Fruit fly (Drosophila melanogaster) whole organism, embryonic: ENCODE data around the gene Galphai.

Experiments
- ATbp ChIP-seq: fragments of 200-800 bp; sonication (Bioruptor generic); optimal IDR thresholded peaks from 2 replicates; lab custom pipeline; 2017; ENCODE audit warnings: missing biosample characterization, mild to moderate bottlenecking, missing genetic modification characterization, missing genetic modification reagents
- B-H1 ChIP-seq: fragments of 200-800 bp; sonication (Bioruptor generic); IDR thresholded peaks from 3 replicates; pipeline ENCODE4 v1.3.6; 2022; ENCODE audit warnings: missing biosample characterization, missing genetic modification characterization
- BtbVII ChIP-seq: fragments of 200-800 bp; sonication (Bioruptor generic); optimal IDR thresholded peaks from 3 replicates; lab custom pipeline; 2017; ENCODE audit warnings: missing biosample characterization, mild to moderate bottlenecking, missing genetic modification characterization
- CG10543 ChIP-seq: fragments of 200-800 bp; sonication (Bioruptor generic); optimal IDR thresholded peaks from 3 replicates; lab custom pipeline; 2017; ENCODE audit warnings: missing biosample characterization, mild to moderate bottlenecking, missing genetic modification characterization, moderate library complexity
- CG12391 ChIP-seq: fragments of 200-800 bp; sonication (Bioruptor generic); optimal IDR thresholded peaks from 3 replicates; lab custom pipeline; 2018; ENCODE audit warnings: missing biosample characterization, mild to moderate bottlenecking, missing genetic modification characterization, moderate library complexity
- CG12744 ChIP-seq: fragments of 200-800 bp; sonication (Bioruptor generic); optimal IDR thresholded peaks from 2 replicates; lab custom pipeline; 2016; ENCODE audit warnings: missing biosample characterization, missing genetic modification characterization
- CG13296 ChIP-seq: fragments of 200-800 bp; sonication (Bioruptor generic); optimal IDR thresholded peaks from 3 replicates; lab custom pipeline; 2018; ENCODE audit warnings: missing biosample characterization, mild to moderate bottlenecking, missing genetic modification characterization
- CG15514 ChIP-seq: fragments of 200-800 bp; sonication (Bioruptor generic); optimal IDR thresholded peaks from 3 replicates; lab custom pipeline; 2017; ENCODE audit warnings: missing biosample characterization, missing genetic modification characterization, mild to moderate bottlenecking, moderate library complexity, missing genetic modification reagents
- CG17186 ChIP-seq: fragments of 200-800 bp; sonication (Bioruptor generic); optimal IDR thresholded peaks from 3 replicates; lab custom pipeline; 2017; ENCODE audit warnings: missing biosample characterization, missing genetic modification reagents, missing genetic modification characterization
- CG1792 ChIP-seq: fragments of 200-800 bp; sonication (Bioruptor generic); optimal IDR thresholded peaks from 2 replicates; lab custom pipeline; 2016; ENCODE audit warnings: missing biosample characterization, missing genetic modification characterization
- CG18599 ChIP-seq: fragments of 200-800 bp; sonication (Bioruptor generic); optimal IDR thresholded peaks from 3 replicates; lab custom pipeline; 2017; ENCODE audit warnings: missing biosample characterization, missing genetic modification characterization, mild to moderate bottlenecking, moderate library complexity, missing genetic modification reagents
- CG2120 ChIP-seq: fragments of 200-800 bp; sonication (Bioruptor generic); optimal IDR thresholded peaks from 3 replicates; lab custom pipeline; 2016; ENCODE audit warnings: missing biosample characterization, missing genetic modification characterization
- CG2889 ChIP-seq: fragments of 200-800 bp; sonication (Bioruptor generic); IDR thresholded peaks from 3 replicates; pipeline ENCODE4 v1.3.6; 2022; ENCODE audit warnings: missing biosample characterization, missing genetic modification characterization
- CG31224 ChIP-seq: fragments of 200-800 bp; sonication (Bioruptor generic); IDR thresholded peaks from 2 replicates; pipeline ENCODE4 v1.3.6; 2022; ENCODE audit warnings: missing biosample characterization, missing genetic modification characterization
- CG4328 ChIP-seq: fragments of 200-800 bp; sonication (Bioruptor generic); optimal IDR thresholded peaks from 3 replicates; lab custom pipeline; 2017; ENCODE audit warnings: missing biosample characterization, missing genetic modification reagents, missing genetic modification characterization
- CG6765 ChIP-seq: fragments of 200-800 bp; sonication (Bioruptor generic); optimal IDR thresholded peaks from 3 replicates; lab custom pipeline; 2017; ENCODE audit warnings: missing biosample characterization, mild to moderate bottlenecking, missing genetic modification characterization
- CG9609 ChIP-seq: fragments of 200-800 bp; sonication (Bioruptor generic); optimal IDR thresholded peaks from 3 replicates; lab custom pipeline; 2016; ENCODE audit warnings: missing biosample characterization, missing genetic modification characterization
- E2f2 ChIP-seq: fragments of 200-800 bp; sonication (Bioruptor generic); IDR thresholded peaks from 2 replicates; pipeline ENCODE4 v1.3.6; 2022; ENCODE audit warnings: missing biosample characterization, missing genetic modification characterization
- Hr39 ChIP-seq: fragments of >200 bp; optimal IDR thresholded peaks from 2 replicates; lab custom pipeline; 2017
- MTF-1 ChIP-seq: fragments of 200-800 bp; sonication (Bioruptor generic); optimal IDR thresholded peaks from 2 replicates; lab custom pipeline; 2018; ENCODE audit warnings: missing biosample characterization, mild to moderate bottlenecking, missing genetic modification characterization, borderline replicate concordance
- Mes4 ChIP-seq: fragments of 200-800 bp; sonication (Bioruptor generic); optimal IDR thresholded peaks from 2 replicates; lab custom pipeline; 2016; ENCODE audit warnings: missing biosample characterization, missing genetic modification characterization
- NFAT ChIP-seq: fragments of 200-800 bp; sonication (Bioruptor generic); IDR thresholded peaks from 2 replicates; pipeline ENCODE4 v1.3.6; 2022; ENCODE audit warnings: missing biosample characterization, missing genetic modification characterization
- Nf-YC ChIP-seq: fragments of 200-800 bp; optimal IDR thresholded peaks from 3 replicates; lab custom pipeline; 2019; ENCODE audit warnings: missing biosample characterization, mild to moderate bottlenecking, missing genetic modification characterization, moderate library complexity
- Optix ChIP-seq: fragments of 200-800 bp; sonication (Bioruptor generic); IDR thresholded peaks from 3 replicates; pipeline ENCODE4 v1.3.6; 2022; ENCODE audit warnings: missing biosample characterization, missing genetic modification characterization
- Poxn ChIP-seq: fragments of 200-800 bp; sonication (Bioruptor generic); IDR thresholded peaks from 2 replicates; pipeline ENCODE4 v1.3.6; 2022; ENCODE audit warnings: missing biosample characterization, missing genetic modification characterization
- Ravus ChIP-seq: fragments of 200-800 bp; sonication (Bioruptor generic); IDR thresholded peaks from 2 replicates; pipeline ENCODE4 v1.3.6; 2022; ENCODE audit warnings: missing biosample characterization, missing genetic modification characterization
- Sox102F ChIP-seq: fragments of 200-800 bp; sonication (Bioruptor generic); optimal IDR thresholded peaks from 2 replicates; lab custom pipeline; 2018; ENCODE audit warnings: missing biosample characterization, mild to moderate bottlenecking, missing genetic modification characterization, moderate library complexity
- Ssrp ChIP-seq: fragments of 200-800 bp; sonication (Bioruptor generic); optimal IDR thresholded peaks from 2 replicates; lab custom pipeline; 2018; ENCODE audit warnings: missing biosample characterization, mild to moderate bottlenecking, missing genetic modification characterization, moderate library complexity
- TFAM ChIP-seq: fragments of 200-800 bp; sonication (Bioruptor generic); optimal IDR thresholded peaks from 2 replicates; lab custom pipeline; 2017; ENCODE audit warnings: missing biosample characterization, missing genetic modification characterization, inconsistent platforms
- Trl ChIP-seq, 3 experiments: fragments of >200 bp in 2 of 3; fragments of 200-800 bp in 1 of 3; sonication (Bioruptor generic) in 1 of 3; optimal IDR thresholded peaks; 2 replicates in 1 of 3; 3 replicates in 2 of 3; lab custom pipeline; 2016 to 2017; ENCODE audit warnings: missing biosample characterization in 1 of 3, missing genetic modification characterization in 1 of 3
- YL-1 ChIP-seq: fragments of 200-800 bp; sonication (Bioruptor generic); optimal IDR thresholded peaks from 3 replicates; lab custom pipeline; 2017; ENCODE audit warnings: missing biosample characterization, mild to moderate bottlenecking, missing genetic modification characterization
- ase ChIP-seq: fragments of 200-800 bp; sonication (Bioruptor generic); IDR thresholded peaks from 3 replicates; pipeline ENCODE4 v1.3.6; 2022; ENCODE audit warnings: missing biosample characterization, missing genetic modification characterization
- ash1 ChIP-seq: fragments of 200-800 bp; sonication (Bioruptor generic); optimal IDR thresholded peaks from 2 replicates; lab custom pipeline; 2018; ENCODE audit warnings: missing biosample characterization, mild to moderate bottlenecking, missing genetic modification characterization
- chm ChIP-seq: fragments of 200-800 bp; sonication (Bioruptor generic); IDR thresholded peaks from 2 replicates; pipeline ENCODE4 v1.3.6; 2022; ENCODE audit warnings: missing biosample characterization, missing genetic modification characterization
- dpn ChIP-seq, 2 experiments: fragments of 200-800 bp; sonication (Bioruptor generic); optimal IDR thresholded peaks; 3 replicates each; lab custom pipeline; 2016; ENCODE audit warnings: missing biosample characterization in 2 of 2, missing genetic modification characterization in 2 of 2
- exex ChIP-seq: fragments of 200-800 bp; sonication (Bioruptor generic); optimal IDR thresholded peaks from 4 replicates; lab custom pipeline; 2018; ENCODE audit warnings: missing biosample characterization, mild to moderate bottlenecking, missing genetic modification characterization, moderate library complexity
- fd102C ChIP-seq: fragments of 200-800 bp; sonication (Bioruptor generic); optimal IDR thresholded peaks from 2 replicates; lab custom pipeline; 2018; ENCODE audit warnings: missing biosample characterization, mild to moderate bottlenecking, missing genetic modification characterization, moderate library complexity
- gfzf ChIP-seq: fragments of 200-800 bp; sonication (Bioruptor generic); optimal IDR thresholded peaks from 2 replicates; lab custom pipeline; 2016; ENCODE audit warnings: missing biosample characterization, mild to moderate bottlenecking, missing genetic modification characterization, moderate library complexity
- gsb ChIP-seq: fragments of 200-800 bp; sonication (Bioruptor generic); IDR thresholded peaks from 2 replicates; pipeline ENCODE4 v1.3.6; 2022; ENCODE audit warnings: missing biosample characterization, missing genetic modification characterization
- ham ChIP-seq: fragments of 200-800 bp; sonication (Bioruptor generic); IDR thresholded peaks from 2 replicates; pipeline ENCODE4 v1.3.6; 2022; ENCODE audit warnings: missing biosample characterization, missing genetic modification characterization
- lmd ChIP-seq: fragments of 200-800 bp; sonication (Bioruptor generic); IDR thresholded peaks from 2 replicates; pipeline ENCODE4 v1.3.6; 2022; ENCODE audit warnings: missing biosample characterization, missing genetic modification characterization
- onecut ChIP-seq: fragments of 200-800 bp; sonication (Bioruptor generic); IDR thresholded peaks from 2 replicates; pipeline ENCODE4 v1.3.6; 2022; ENCODE audit warnings: missing biosample characterization, missing genetic modification characterization
- pfk ChIP-seq: fragments of 200-800 bp; sonication (Bioruptor generic); optimal IDR thresholded peaks from 2 replicates; lab custom pipeline; 2018; ENCODE audit warnings: missing biosample characterization, mild to moderate bottlenecking, missing genetic modification characterization, moderate library complexity
- row ChIP-seq: fragments of 200-800 bp; sonication (Bioruptor generic); IDR thresholded peaks from 3 replicates; pipeline ENCODE4 v1.3.6; 2022; ENCODE audit warnings: missing biosample characterization, missing genetic modification characterization
- run ChIP-seq: fragments of 200-800 bp; sonication (Bioruptor generic); optimal IDR thresholded peaks from 3 replicates; lab custom pipeline; 2018; ENCODE audit warnings: missing biosample characterization, mild to moderate bottlenecking, missing genetic modification characterization
- so ChIP-seq: fragments of 200-800 bp; sonication (Bioruptor generic); IDR thresholded peaks from 3 replicates; pipeline ENCODE4 v1.3.6; 2022; ENCODE audit warnings: missing biosample characterization, missing genetic modification characterization
- sob ChIP-seq: fragments of 200-800 bp; sonication (Bioruptor generic); IDR thresholded peaks from 2 replicates; pipeline ENCODE4 v1.3.6; 2022; ENCODE audit warnings: missing biosample characterization, missing genetic modification characterization
- tll ChIP-seq, 2 experiments: fragments of 200-800 bp in 1 of 2; fragments of >200 bp in 1 of 2; sonication (Bioruptor generic) in 1 of 2; optimal IDR thresholded peaks; 2 replicates each; lab custom pipeline; 2017 to 2019; ENCODE audit warnings: missing biosample characterization in 2 of 2, missing genetic modification characterization in 2 of 2, mild to moderate bottlenecking in 1 of 2, moderate library complexity in 1 of 2
- toy ChIP-seq: fragments of 200-800 bp; sonication (Bioruptor generic); IDR thresholded peaks from 2 replicates; pipeline ENCODE4 v1.3.6; 2022; ENCODE audit warnings: missing biosample characterization, missing genetic modification characterization
- unpg ChIP-seq: fragments of 200-800 bp; sonication (Bioruptor generic); optimal IDR thresholded peaks from 3 replicates; lab custom pipeline; 2018; ENCODE audit warnings: missing biosample characterization, mild to moderate bottlenecking, missing genetic modification characterization, moderate library complexity

Galphai gene

DNA sequence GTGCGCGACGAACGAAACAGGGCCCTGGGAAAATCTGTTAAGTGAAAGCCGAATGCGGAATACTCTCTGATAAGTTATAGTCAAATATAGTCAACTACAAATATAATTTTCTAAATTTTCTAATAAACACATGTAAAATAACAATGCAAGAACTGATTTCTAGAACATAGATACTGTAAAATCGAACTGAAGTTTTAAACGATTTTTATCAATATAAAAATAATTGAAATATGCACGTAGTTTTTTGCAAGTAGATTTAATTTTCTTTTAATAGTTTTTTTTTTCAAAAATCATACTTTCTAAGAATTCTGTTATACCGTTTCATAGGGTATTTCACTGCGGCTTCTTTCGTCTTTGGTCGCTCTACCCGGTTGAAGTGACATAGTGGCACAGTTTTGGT is 28.5 kb upstream of the Galphai start (continued):
- TF ChIP-seq Trl (optimal IDR thresholded peaks at IDR 0.05; lab: Kevin White, UChicago) (no peak), Trl (GFP tag; optimal IDR thresholded peaks at IDR 0.05; lab: Kevin White, UChicago) (peak; percentile 3), toy (GFP tag; lab: Robert Waterston, UW) (no peak), Optix (GFP tag; lab: Robert Waterston, UW) (no peak), fd102C (GFP tag; lab: Kevin White, UChicago) (no peak), BtbVII (GFP tag; lab: Kevin White, UChicago) (peak; percentile 87), CG13296 (GFP tag; lab: Kevin White, UChicago) (peak; percentile 91), NFAT (GFP tag; lab: Robert Waterston, UW) (no peak), ham (GFP tag; lab: Robert Waterston, UW) (no peak), YL-1 (GFP tag; lab: Kevin White, UChicago) (peak; percentile 25), TFAM (GFP tag; lab: Kevin White, UChicago) (peak; percentile 1), E2f2 (GFP tag; lab: Robert Waterston, UW) (peak; percentile 55; the same call in 1 of the 2 replicates), Poxn (GFP tag; lab: Robert Waterston, UW) (no peak), gsb (GFP tag; lab: Robert Waterston, UW) (0 out of 2 replicates have a peak, but pooled peaks have one; percentile 17), CG2889 (GFP tag; lab: Robert Waterston, UW) (no peak), CG10543 (GFP tag; lab: Kevin White, UChicago) (peak; percentile 78), MTF-1 (GFP tag; lab: Kevin White, UChicago) (peak; percentile 15), sob (GFP tag; lab: Robert Waterston, UW) (peak; percentile 70), CG1792 (GFP tag; lab: Kevin White, UChicago) (peak; percentile 15), pfk (no peak), Mes4 (peak; percentile 29), dpn (GFP tag; optimal IDR thresholded peaks at IDR 0.05; lab: Kevin White, UChicago) (peak; percentile 61 to 75), B-H1 (GFP tag; lab: Robert Waterston, UW) (peak; percentile 50; the same call in 2 of the 3 replicates), Hr39 (lab: Kevin White, UChicago) (no peak), run (tag; lab: Kevin White, UChicago) (peak; percentile 67), CG4328 (GFP tag; lab: Kevin White, UChicago) (peak; percentile 78), Nf-YC (peak; percentile 74), chm (peak; percentile 15; the same call in 1 of the 2 replicates), row (peak; percentile 84), CG15514 (peak; percentile 54), Ravus (GFP tag; lab: Robert Waterston, UW) (no peak), CG6765 (GFP tag; lab: Kevin White, UChicago) (peak; percentile 78), so (GFP tag; lab: Robert Waterston, UW) (peak; percentile 77; the same call in 1 of the 3 replicates), Ssrp (tag; lab: Kevin White, UChicago) (peak; percentile 94), CG12391 (tag; lab: Kevin White, UChicago) (peak; percentile 91), CG12744 (GFP tag; lab: Kevin White, UChicago) (no peak), ash1 (GFP tag; lab: Kevin White, UChicago) (no peak), CG31224 (GFP tag; lab: Robert Waterston, UW) (no peak; the same call in 1 of the 2 replicates), gfzf (GFP tag; lab: Kevin White, UChicago) (no peak), Sox102F (GFP tag; lab: Kevin White, UChicago) (peak; percentile 95), ase (peak; percentile 52; the same call in 2 of the 3 replicates), CG2120 (GFP tag; lab: Kevin White, UChicago) (peak; percentile 66), onecut (GFP tag; lab: Robert Waterston, UW) (peak; percentile 63), tll (GFP tag; optimal IDR thresholded peaks at IDR 0.05; lab: Kevin White, UChicago) (no peak), CG18599 (GFP tag; lab: Kevin White, UChicago) (peak; percentile 87), unpg (GFP tag; lab: Kevin White, UChicago) (peak; percentile 75), ATbp (peak; percentile 65), lmd (GFP tag; lab: Robert Waterston, UW) (peak; percentile 78), CG17186 (no peak), exex (tag; lab: Kevin White, UChicago) (peak; percentile 42), CG9609 (peak; percentile 25)
